Worm (Caenorhabditis elegans): ENCODE data around the gene C02B10.4.

- TF ChIP-seq unc-39 (tag; optimal IDR thresholded peaks at IDR 0.05) = no peak
- TF ChIP-seq lsy-2 (tag; optimal IDR thresholded peaks at IDR 0.05) = no peak
- no peak for TF ChIP-seq mab-5 (tag; optimal IDR thresholded peaks at IDR 0.05)
- TF ChIP-seq hlh-1 (tag; optimal IDR thresholded peaks at IDR 0.05) = no peak
- TF ChIP-seq mls-2 (tag; optimal IDR thresholded peaks at IDR 0.05) = no peak
- no peak for TF ChIP-seq ham-2 (GFP tag; optimal IDR thresholded peaks at IDR 0.05)
- no peak for TF ChIP-seq nhr-2 (tag; optimal IDR thresholded peaks at IDR 0.05)
- no peak for TF ChIP-seq lin-13 (tag; optimal IDR thresholded peaks at IDR 0.05)
- no peak for TF ChIP-seq pha-4 (tag; optimal IDR thresholded peaks at IDR 0.05)
- TF ChIP-seq sptf-1 (tag; optimal IDR thresholded peaks at IDR 0.05) = no peak
- no peak for TF ChIP-seq snpc-4 (tag; optimal IDR thresholded peaks at IDR 0.05)
Measured at ce11 chrIV:5139189-5139588, 47.8 kb downstream of the C02B10.4 start.

Measured in whole organism, mixed stage, embryonic.